Worm (Caenorhabditis elegans) whole organism, L2 larva: ENCODE results near the gene Y41D4B.1.

Experiments
- C34F6.9 ChIP-seq: fragments of 150-350 bp; optimal IDR thresholded peaks from 2 replicates; lab custom pipeline; 2014; ENCODE audit warnings: missing biosample characterization, missing genetic modification characterization
- F13H6.1 ChIP-seq: sonication (generic microtip); optimal IDR thresholded peaks from 2 replicates; lab custom pipeline; 2016; ENCODE audit warnings: missing genetic modification characterization, missing compliant biosample characterization
- Y55F3AM.14 ChIP-seq: fragments of 200-800 bp; sonication (Bioruptor generic); optimal IDR thresholded peaks from 2 replicates; lab custom pipeline; 2018; ENCODE audit warnings: mild to moderate bottlenecking, missing genetic modification characterization, missing compliant biosample characterization
- ZK546.5 ChIP-seq: sonication (generic microtip); optimal IDR thresholded peaks from 2 replicates; lab custom pipeline; 2017; ENCODE audit warnings: missing biosample characterization, missing genetic modification characterization
- alr-1 ChIP-seq: fragments of 150-350 bp; optimal IDR thresholded peaks from 2 replicates; lab custom pipeline; 2014; ENCODE audit warnings: missing biosample characterization, missing genetic modification characterization
- aly-2 ChIP-seq: fragments of 150-350 bp; optimal IDR thresholded peaks from 2 replicates; lab custom pipeline; 2014; ENCODE audit warnings: missing biosample characterization, missing genetic modification characterization
- ama-1 ChIP-seq: fragments of 150-350 bp; optimal IDR thresholded peaks from 2 replicates; lab custom pipeline; 2018; ENCODE audit warnings: inconsistent platforms
- blmp-1 ChIP-seq: sonication (generic microtip); optimal IDR thresholded peaks from 2 replicates; lab custom pipeline; 2017; ENCODE audit warnings: missing genetic modification characterization, mild to moderate bottlenecking, missing compliant biosample characterization, antibody characterized with exemption, moderate library complexity; ENCODE audit not compliant: insufficient read depth
- ceh-82 ChIP-seq: fragments of 150-350 bp; optimal IDR thresholded peaks from 2 replicates; lab custom pipeline; 2014; ENCODE audit warnings: missing biosample characterization, missing genetic modification characterization
- egl-27 ChIP-seq: sonication (generic microtip); optimal IDR thresholded peaks from 3 replicates; lab custom pipeline; 2017; ENCODE audit warnings: missing biosample characterization, missing genetic modification reagents, missing genetic modification characterization
- elt-1 ChIP-seq: fragments of 150-350 bp; optimal IDR thresholded peaks from 2 replicates; lab custom pipeline; 2014; ENCODE audit warnings: missing biosample characterization, missing genetic modification characterization
- gmeb-1 ChIP-seq: fragments of 150-350 bp; optimal IDR thresholded peaks from 2 replicates; lab custom pipeline; 2014; ENCODE audit warnings: missing biosample characterization, missing genetic modification characterization
- lin-13 ChIP-seq: fragments of 150-350 bp; optimal IDR thresholded peaks from 2 replicates; lab custom pipeline; 2014; ENCODE audit warnings: missing biosample characterization, missing genetic modification reagents, missing genetic modification characterization
- lin-39 ChIP-seq: fragments of 150-350 bp; optimal IDR thresholded peaks from 2 replicates; lab custom pipeline; 2014; ENCODE audit warnings: missing biosample characterization, missing genetic modification reagents, missing genetic modification characterization
- mab-5 ChIP-seq: fragments of 150-350 bp; optimal IDR thresholded peaks from 2 replicates; lab custom pipeline; 2014; ENCODE audit warnings: missing biosample characterization, missing genetic modification characterization
- mbf-1 ChIP-seq: sonication (generic microtip); optimal IDR thresholded peaks from 2 replicates; lab custom pipeline; 2017; ENCODE audit warnings: missing biosample characterization, missing genetic modification characterization
- mdl-1 ChIP-seq, 2 experiments: fragments of 150-350 bp in 1 of 2; sonication (generic microtip) in 1 of 2; optimal IDR thresholded peaks; 2 replicates each; lab custom pipeline; 2017; ENCODE audit warnings: missing biosample characterization in 2 of 2, missing genetic modification characterization in 2 of 2
- nhr-11 ChIP-seq: fragments of 150-350 bp; optimal IDR thresholded peaks from 2 replicates; lab custom pipeline; 2014; ENCODE audit warnings: missing biosample characterization, missing genetic modification characterization
- nhr-12 ChIP-seq: fragments of 150-350 bp; optimal IDR thresholded peaks from 2 replicates; lab custom pipeline; 2014; ENCODE audit warnings: missing biosample characterization, missing genetic modification characterization
- nhr-21 ChIP-seq: fragments of 150-350 bp; optimal IDR thresholded peaks from 2 replicates; lab custom pipeline; 2014; ENCODE audit warnings: missing biosample characterization, missing genetic modification characterization
- nhr-237 ChIP-seq: fragments of 150-350 bp; optimal IDR thresholded peaks from 2 replicates; lab custom pipeline; 2014; ENCODE audit warnings: missing biosample characterization, missing genetic modification characterization
- nhr-25 ChIP-seq: fragments of 150-350 bp; sonication (generic microtip); optimal IDR thresholded peaks from 3 replicates; lab custom pipeline; 2014; ENCODE audit warnings: missing biosample characterization, missing genetic modification characterization
- nhr-6 ChIP-seq: fragments of 150-350 bp; optimal IDR thresholded peaks from 2 replicates; lab custom pipeline; 2014; ENCODE audit warnings: missing biosample characterization, missing genetic modification characterization
- peb-1 ChIP-seq: fragments of 150-350 bp; optimal IDR thresholded peaks from 2 replicates; lab custom pipeline; 2014; ENCODE audit warnings: missing biosample characterization, missing genetic modification characterization
- sem-4 ChIP-seq: fragments of 150-350 bp; optimal IDR thresholded peaks from 2 replicates; lab custom pipeline; 2014; ENCODE audit warnings: missing biosample characterization, missing genetic modification reagents, missing genetic modification characterization
- skn-1 ChIP-seq: sonication (generic microtip); optimal IDR thresholded peaks from 2 replicates; lab custom pipeline; 2017; ENCODE audit warnings: missing biosample characterization, missing genetic modification characterization
- sma-3 ChIP-seq: sonication (generic microtip); optimal IDR thresholded peaks from 2 replicates; lab custom pipeline; 2016; ENCODE audit warnings: missing genetic modification reagents, missing genetic modification characterization, missing compliant biosample characterization
- sma-9 ChIP-seq, 2 experiments: fragments of 150-350 bp in 1 of 2; sonication (generic microtip) in 1 of 2; optimal IDR thresholded peaks; 2 replicates each; lab custom pipeline; 2014 to 2016; ENCODE audit warnings: missing genetic modification characterization in 2 of 2, mild to moderate bottlenecking in 1 of 2, missing biosample characterization in 1 of 2, missing compliant biosample characterization in 1 of 2, missing genetic modification reagents in 1 of 2, moderate library complexity in 1 of 2
- unc-55 ChIP-seq: fragments of 150-350 bp; sonication (generic microtip); optimal IDR thresholded peaks from 3 replicates; lab custom pipeline; 2014; ENCODE audit warnings: missing biosample characterization, missing genetic modification reagents, missing genetic modification characterization
- zag-1 ChIP-seq: fragments of 150-350 bp; optimal IDR thresholded peaks from 2 replicates; lab custom pipeline; 2014; ENCODE audit warnings: missing biosample characterization, missing genetic modification characterization
- ztf-1 ChIP-seq: fragments of 200-800 bp; sonication (Bioruptor generic); conservative IDR thresholded peaks from 2 replicates; pipeline ENCODE4 v1.3.6; 2022; ENCODE audit warnings: missing genetic modification characterization, missing compliant biosample characterization
- ztf-11 ChIP-seq: sonication (generic microtip); optimal IDR thresholded peaks from 2 replicates; lab custom pipeline; 2017; ENCODE audit warnings: missing biosample characterization, missing genetic modification characterization

Gene Y41D4B.1

ce11 chrIV:1722953-1723352 is 50.5 kb downstream of the Y41D4B.1 start:
- TF ChIP-seq peb-1 (tag; lab: Kevin White, UChicago) = no peak
- TF ChIP-seq nhr-12 (tag; lab: Kevin White, UChicago) = no peak
- no peak for TF ChIP-seq sma-9 (GFP tag; optimal IDR thresholded peaks at IDR 0.05; lab: Kevin White, UChicago)
- no peak for TF ChIP-seq sma-9 (tag; optimal IDR thresholded peaks at IDR 0.05; lab: Kevin White, UChicago)
- peak; percentile 40 for TF ChIP-seq sma-3 (GFP tag; lab: Kevin White, UChicago)
- TF ChIP-seq skn-1 (tag; lab: Kevin White, UChicago) = no peak
- TF ChIP-seq ama-1 (lab: Kevin White, UChicago) = peak; percentile 28
- TF ChIP-seq nhr-25 (tag; lab: Kevin White, UChicago) = peak; percentile 27

- TF ChIP-seq lin-39 (tag; lab: Kevin White, UChicago) (no peak), mbf-1 (tag; lab: Kevin White, UChicago) (no peak), sem-4 (no peak), mdl-1 (tag; optimal IDR thresholded peaks at IDR 0.05; lab: Kevin White, UChicago) (no peak), nhr-21 (tag; lab: Kevin White, UChicago) (no peak), nhr-237 (no peak), nhr-11 (tag; lab: Kevin White, UChicago) (no peak), lin-13 (GFP tag; lab: Kevin White, UChicago) (no peak), ZK546.5 (tag; lab: Kevin White, UChicago) (no peak), unc-55 (GFP tag; lab: Kevin White, UChicago) (no peak), ztf-1 (GFP tag; lab: Robert Waterston, UW) (no peak), zag-1 (tag; lab: Kevin White, UChicago) (no peak), sma-9 (GFP tag; optimal IDR thresholded peaks at IDR 0.05; lab: Kevin White, UChicago) (no peak), sma-9 (tag; optimal IDR thresholded peaks at IDR 0.05; lab: Kevin White, UChicago) (no peak), nhr-12 (tag; lab: Kevin White, UChicago) (no peak), aly-2 (tag; lab: Kevin White, UChicago) (no peak)
Observed at ce11 chrIV:1724283-1724682, 51.8 kb downstream of the Y41D4B.1 start, which contains the start of gene epic-3. Gene epic-3 (minus strand): TSS chrIV:1724383.

ce11 chrIV:1725888-1726287 is 53.4 kb downstream of the Y41D4B.1 start, which contains the start of gene K08D12.8:
Gene K08D12.8 (plus strand): TSS chrIV:1726188.
- no peak for TF ChIP-seq gmeb-1 (tag; lab: Kevin White, UChicago)
- TF ChIP-seq alr-1 = no peak
- TF ChIP-seq C34F6.9 (tag; lab: Kevin White, UChicago) = no peak
- no peak for TF ChIP-seq mab-5 (tag; lab: Kevin White, UChicago)
- no peak for TF ChIP-seq ztf-11 (tag; lab: Kevin White, UChicago)
- no peak for TF ChIP-seq blmp-1 (tag; lab: Kevin White, UChicago)
- no peak for TF ChIP-seq nhr-237
- TF ChIP-seq peb-1 (tag; lab: Kevin White, UChicago) = no peak
- TF ChIP-seq lin-39 (tag; lab: Kevin White, UChicago) = no peak
- TF ChIP-seq Y55F3AM.14 (GFP tag; lab: Kevin White, UChicago) = no peak
- no peak for TF ChIP-seq unc-55 (GFP tag; lab: Kevin White, UChicago)
- TF ChIP-seq elt-1 (tag; lab: Kevin White, UChicago) = no peak
- TF ChIP-seq nhr-6 (tag; lab: Kevin White, UChicago) = no peak
- no peak for TF ChIP-seq egl-27 (tag; lab: Kevin White, UChicago)
- no peak for TF ChIP-seq ztf-1 (GFP tag; lab: Robert Waterston, UW)
- no peak for TF ChIP-seq F13H6.1
- no peak for TF ChIP-seq ceh-82 (tag; lab: Kevin White, UChicago)
